Worm (Caenorhabditis elegans): ENCODE measurements around the gene rdy-2.

- TF ChIP-seq pqm-1 (tag; optimal IDR thresholded peaks at IDR 0.05) (no peak), zag-1 (tag; optimal IDR thresholded peaks at IDR 0.05) (no peak), lsy-12 (tag; optimal IDR thresholded peaks at IDR 0.05) (no peak), nhr-11 (tag; optimal IDR thresholded peaks at IDR 0.05) (no peak)
Observed at ce11 chrV:13608486-13608885, 7.7 kb upstream of the rdy-2 start.

All from whole organism, L3 larva.